Fruit fly (Drosophila melanogaster) whole organism, embryonic: ENCODE measurements around the gene CG7120.

Source experiments
- ATbp ChIP-seq: fragments of 200-800 bp; sonication (Bioruptor generic); optimal IDR thresholded peaks from 2 replicates; lab custom pipeline; 2017; ENCODE audit warnings: missing biosample characterization, mild to moderate bottlenecking, missing genetic modification characterization, missing genetic modification reagents
- B-H2 ChIP-seq: fragments of 200-800 bp; sonication (Bioruptor generic); optimal IDR thresholded peaks from 2 replicates; lab custom pipeline; 2018; ENCODE audit warnings: missing biosample characterization, mild to moderate bottlenecking, missing genetic modification characterization
- CG13287 ChIP-seq: fragments of 200-800 bp; sonication (Bioruptor generic); IDR thresholded peaks from 2 replicates; pipeline ENCODE4 v1.3.6; 2022; ENCODE audit warnings: missing biosample characterization, missing genetic modification characterization; ENCODE audit not compliant: partially characterized antibody
- CG14441 ChIP-seq: fragments of 200-800 bp; sonication (Bioruptor generic); IDR thresholded peaks from 2 replicates; pipeline ENCODE4 v1.3.6; 2022; ENCODE audit warnings: missing biosample characterization, missing genetic modification characterization
- CG14860 ChIP-seq: fragments of 200-800 bp; sonication (Bioruptor generic); IDR thresholded peaks from 3 replicates; pipeline ENCODE4 v1.3.6; 2022; ENCODE audit warnings: missing biosample characterization, missing genetic modification characterization; ENCODE audit not compliant: partially characterized antibody
- CG14965 ChIP-seq: fragments of 200-800 bp; sonication (Bioruptor generic); optimal IDR thresholded peaks from 2 replicates; lab custom pipeline; 2016; ENCODE audit warnings: missing biosample characterization, missing genetic modification characterization, borderline replicate concordance
- CG16779 ChIP-seq: fragments of 200-800 bp; sonication (Bioruptor generic); IDR thresholded peaks from 2 replicates; pipeline ENCODE4 v1.3.6; 2022; ENCODE audit warnings: missing biosample characterization, missing genetic modification characterization
- CG34422 ChIP-seq: fragments of 200-800 bp; sonication (Bioruptor generic); IDR thresholded peaks from 3 replicates; pipeline ENCODE4 v1.3.6; 2022; ENCODE audit warnings: missing biosample characterization, missing genetic modification characterization
- CG42726 ChIP-seq: fragments of 200-800 bp; sonication (Bioruptor generic); IDR thresholded peaks from 2 replicates; pipeline ENCODE4 v1.3.6; 2022; ENCODE audit warnings: missing biosample characterization, missing genetic modification characterization; ENCODE audit not compliant: partially characterized antibody
- CG6689 ChIP-seq: fragments of 200-800 bp; sonication (Bioruptor generic); IDR thresholded peaks from 2 replicates; pipeline ENCODE4 v1.3.6; 2022; ENCODE audit warnings: missing biosample characterization, missing genetic modification characterization
- CG6854 ChIP-seq: fragments of 200-800 bp; sonication (Bioruptor generic); optimal IDR thresholded peaks from 3 replicates; lab custom pipeline; 2017; ENCODE audit warnings: missing biosample characterization, mild to moderate bottlenecking, missing genetic modification characterization
- CG8388 ChIP-seq: fragments of 200-800 bp; sonication (Bioruptor generic); optimal IDR thresholded peaks from 2 replicates; lab custom pipeline; 2019; ENCODE audit warnings: missing biosample characterization, mild to moderate bottlenecking, missing genetic modification characterization, moderate library complexity
- CG9215 ChIP-seq: fragments of 200-800 bp; sonication (Bioruptor generic); IDR thresholded peaks from 2 replicates; pipeline ENCODE4 v1.3.6; 2022; ENCODE audit warnings: missing biosample characterization, missing genetic modification characterization
- CTCF ChIP-seq: fragments of 200-800 bp; sonication (Bioruptor generic); optimal IDR thresholded peaks from 2 replicates; lab custom pipeline; 2017; ENCODE audit warnings: missing biosample characterization, mild to moderate bottlenecking, missing genetic modification characterization, moderate library complexity
- E2f2 ChIP-seq: fragments of 200-800 bp; sonication (Bioruptor generic); IDR thresholded peaks from 2 replicates; pipeline ENCODE4 v1.3.6; 2022; ENCODE audit warnings: missing biosample characterization, missing genetic modification characterization
- Ets65A ChIP-seq: fragments of 200-800 bp; sonication (Bioruptor generic); peaks from one replicate; lab custom pipeline; 2016; ENCODE audit warnings: missing biosample characterization, missing genetic modification characterization
- Fer1 ChIP-seq: fragments of 200-800 bp; sonication (Bioruptor generic); optimal IDR thresholded peaks from 2 replicates; lab custom pipeline; 2017; ENCODE audit warnings: missing biosample characterization, mild to moderate bottlenecking, missing genetic modification characterization
- Gsc ChIP-seq: fragments of 200-800 bp; sonication (Bioruptor generic); IDR thresholded peaks from 2 replicates; pipeline ENCODE4 v1.3.6; 2022; ENCODE audit warnings: missing biosample characterization, missing genetic modification characterization
- Hey ChIP-seq: fragments of 200-800 bp; sonication (Bioruptor generic); optimal IDR thresholded peaks from 3 replicates; lab custom pipeline; 2018; ENCODE audit warnings: missing biosample characterization, mild to moderate bottlenecking, missing genetic modification characterization
- HmgZ ChIP-seq: fragments of 200-800 bp; sonication (Bioruptor generic); optimal IDR thresholded peaks from 2 replicates; lab custom pipeline; 2018; ENCODE audit warnings: missing biosample characterization, mild to moderate bottlenecking, missing genetic modification characterization
- Hmx ChIP-seq: fragments of 200-800 bp; sonication (Bioruptor generic); optimal IDR thresholded peaks from 2 replicates; lab custom pipeline; 2016; ENCODE audit warnings: missing biosample characterization, missing genetic modification characterization
- Hr3 ChIP-seq: fragments of 200-800 bp; sonication (Bioruptor generic); optimal IDR thresholded peaks from 3 replicates; lab custom pipeline; 2016; ENCODE audit warnings: missing biosample characterization, missing genetic modification characterization
- Lhr ChIP-seq: fragments of 200-800 bp; sonication (Bioruptor generic); optimal IDR thresholded peaks from 3 replicates; lab custom pipeline; 2017; ENCODE audit warnings: mild to moderate bottlenecking, missing biosample characterization, missing genetic modification reagents, missing genetic modification characterization
- MBD-R2 ChIP-seq: fragments of 200-800 bp; sonication (Bioruptor generic); IDR thresholded peaks from 2 replicates; pipeline ENCODE4 v1.3.6; 2022; ENCODE audit warnings: missing biosample characterization, missing genetic modification characterization
- Med ChIP-seq: fragments of 200-800 bp; sonication (Bioruptor generic); peaks from one replicate; lab custom pipeline; 2016; ENCODE audit warnings: missing biosample characterization, missing genetic modification characterization, mild to moderate bottlenecking, inconsistent platforms, moderate library complexity
- Mrtf ChIP-seq: fragments of 200-800 bp; sonication (Bioruptor generic); IDR thresholded peaks from 3 replicates; pipeline ENCODE4 v1.3.6; 2022; ENCODE audit warnings: missing biosample characterization, missing genetic modification characterization
- NK7.1 ChIP-seq: fragments of 200-800 bp; sonication (Bioruptor generic); optimal IDR thresholded peaks from 3 replicates; lab custom pipeline; 2016; ENCODE audit warnings: missing biosample characterization, missing genetic modification characterization
- Neu2 ChIP-seq: fragments of 200-800 bp; sonication (Bioruptor generic); optimal IDR thresholded peaks from 3 replicates; lab custom pipeline; 2016; ENCODE audit warnings: missing biosample characterization, missing genetic modification characterization, borderline replicate concordance
- Rfx ChIP-seq: fragments of 200-800 bp; sonication (Bioruptor generic); IDR thresholded peaks from 2 replicates; pipeline ENCODE4 v1.3.6; 2022; ENCODE audit warnings: missing biosample characterization, missing genetic modification characterization
- Rx ChIP-seq: fragments of 200-800 bp; sonication (Bioruptor generic); IDR thresholded peaks from 2 replicates; pipeline ENCODE4 v1.3.6; 2022; ENCODE audit warnings: missing biosample characterization, missing genetic modification characterization
- Side ChIP-seq: fragments of 200-800 bp; sonication (Bioruptor generic); optimal IDR thresholded peaks from 2 replicates; lab custom pipeline; 2016; ENCODE audit warnings: missing biosample characterization, missing genetic modification characterization
- Vsx1 ChIP-seq: fragments of 200-800 bp; sonication (Bioruptor generic); optimal IDR thresholded peaks from 2 replicates; lab custom pipeline; 2017; ENCODE audit warnings: missing biosample characterization, mild to moderate bottlenecking, missing genetic modification characterization, missing genetic modification reagents
- ato ChIP-seq: fragments of 200-800 bp; sonication (Bioruptor generic); IDR thresholded peaks from 2 replicates; pipeline ENCODE4 v1.3.6; 2022; ENCODE audit warnings: missing biosample characterization, missing genetic modification characterization; ENCODE audit not compliant: partially characterized antibody
- az2 ChIP-seq: fragments of 200-800 bp; sonication (Bioruptor generic); optimal IDR thresholded peaks from 3 replicates; lab custom pipeline; 2016; ENCODE audit warnings: missing biosample characterization, missing genetic modification characterization
- bbx ChIP-seq: fragments of 200-800 bp; sonication (Bioruptor generic); IDR thresholded peaks from 2 replicates; pipeline ENCODE4 v1.3.6; 2022; ENCODE audit warnings: missing biosample characterization, missing genetic modification characterization; ENCODE audit not compliant: partially characterized antibody
- cg ChIP-seq: fragments of 200-800 bp; sonication (Bioruptor generic); optimal IDR thresholded peaks from 3 replicates; lab custom pipeline; 2019; ENCODE audit warnings: missing biosample characterization, mild to moderate bottlenecking, missing genetic modification characterization, moderate library complexity
- chinmo ChIP-seq: fragments of 200-800 bp; sonication (Bioruptor generic); IDR thresholded peaks from 4 replicates; pipeline ENCODE4 v1.3.6; 2022; ENCODE audit warnings: missing biosample characterization, missing genetic modification characterization; ENCODE audit not compliant: partially characterized antibody
- chm ChIP-seq: fragments of 200-800 bp; sonication (Bioruptor generic); IDR thresholded peaks from 2 replicates; pipeline ENCODE4 v1.3.6; 2022; ENCODE audit warnings: missing biosample characterization, missing genetic modification characterization
- insv ChIP-seq, 2 experiments: fragments of 200-800 bp; sonication (Bioruptor generic); optimal IDR thresholded peaks; 3 replicates each; lab custom pipeline; 2016 to 2018; ENCODE audit warnings: missing biosample characterization in 2 of 2, missing genetic modification characterization in 2 of 2
- nau ChIP-seq: fragments of 200-800 bp; sonication (Bioruptor generic); optimal IDR thresholded peaks from 3 replicates; lab custom pipeline; 2017; ENCODE audit warnings: missing biosample characterization, mild to moderate bottlenecking, missing genetic modification characterization, missing genetic modification reagents
- nerfin-1 ChIP-seq: fragments of 200-800 bp; sonication (Bioruptor generic); optimal IDR thresholded peaks from 3 replicates; lab custom pipeline; 2019; ENCODE audit warnings: missing biosample characterization, mild to moderate bottlenecking, missing genetic modification characterization, moderate library complexity
- nerfin-2 ChIP-seq: fragments of 200-800 bp; sonication (Bioruptor generic); IDR thresholded peaks from 2 replicates; pipeline ENCODE4 v1.3.6; 2022; ENCODE audit warnings: missing biosample characterization, missing genetic modification characterization; ENCODE audit not compliant: partially characterized antibody
- salm ChIP-seq: fragments of 200-800 bp; sonication (Bioruptor generic); optimal IDR thresholded peaks from 2 replicates; lab custom pipeline; 2018; ENCODE audit warnings: missing biosample characterization, mild to moderate bottlenecking, missing genetic modification characterization
- twi ChIP-seq: fragments of 200-800 bp; optimal IDR thresholded peaks from 2 replicates; lab custom pipeline; 2019; ENCODE audit warnings: missing biosample characterization, mild to moderate bottlenecking, missing genetic modification characterization, moderate library complexity
- unpg ChIP-seq: fragments of 200-800 bp; sonication (Bioruptor generic); optimal IDR thresholded peaks from 3 replicates; lab custom pipeline; 2018; ENCODE audit warnings: missing biosample characterization, mild to moderate bottlenecking, missing genetic modification characterization, moderate library complexity
- zfh2 ChIP-seq: fragments of 200-800 bp; sonication (Bioruptor generic); optimal IDR thresholded peaks from 2 replicates; lab custom pipeline; 2016; ENCODE audit warnings: missing biosample characterization, missing genetic modification characterization

CG7120 gene

dm6 chr3L:8394944-8395343, 856 bp upstream of the CG7120 start (continued):
- TF ChIP-seq chm (GFP tag; lab: Robert Waterston, UW) (0 out of 2 replicates have a peak, but pooled peaks have one; percentile 27), CG13287 (GFP tag; lab: Robert Waterston, UW) (peak; percentile 24; the same call in 1 of the 2 replicates), chinmo (GFP tag; lab: Robert Waterston, UW) (peak; percentile 65; the same call in 2 of the 4 replicates), nerfin-2 (GFP tag; lab: Robert Waterston, UW) (peak; percentile 47; the same call in 1 of the 2 replicates), NK7.1 (no peak), ato (GFP tag; lab: Robert Waterston, UW) (0 out of 2 replicates have a peak, but pooled peaks have one; percentile 25), CG6854 (GFP tag; lab: Kevin White, UChicago) (peak; percentile 53), Vsx1 (GFP tag; lab: Kevin White, UChicago) (no peak), CG8388 (GFP tag; lab: Kevin White, UChicago) (no peak), CG42726 (GFP tag; lab: Robert Waterston, UW) (peak; percentile 53; the same call in 1 of the 2 replicates), Rfx (GFP tag; lab: Robert Waterston, UW) (peak; percentile 35; the same call in 1 of the 2 replicates), CTCF (GFP tag; lab: Kevin White, UChicago) (peak; percentile 35), Med (GFP tag; lab: Kevin White, UChicago) (peak; percentile 10), unpg (GFP tag; lab: Kevin White, UChicago) (no peak), Side (GFP tag; lab: Kevin White, UChicago) (no peak), Ets65A (GFP tag; lab: Kevin White, UChicago) (peak; percentile 72), MBD-R2 (GFP tag; lab: Robert Waterston, UW) (peak; percentile 40; the same call in 1 of the 2 replicates), HmgZ (tag; lab: Kevin White, UChicago) (peak; percentile 12), bbx (peak; percentile 46; the same call in 1 of the 2 replicates), CG14860 (GFP tag; lab: Robert Waterston, UW) (peak; percentile 55; the same call in 2 of the 3 replicates)
- TF ChIP-seq, all 482 proteins: peak for 42

- peak; percentile 65 for TF ChIP-seq cg
- TF ChIP-seq CG9215 (GFP tag; lab: Robert Waterston, UW) = no peak
- peak; percentile 36 for TF ChIP-seq twi (tag; lab: Kevin White, UChicago)
- TF ChIP-seq nerfin-1 = peak; percentile 40
- TF ChIP-seq, all 482 proteins: peak for 3
Observed at dm6 chr3L:8396187-8396586, 387 bp downstream of the CG7120 start.

- no peak for TF ChIP-seq CG14965 (GFP tag; lab: Kevin White, UChicago)
- TF ChIP-seq CG14441 (GFP tag; lab: Robert Waterston, UW) = peak; percentile 68
- TF ChIP-seq insv (GFP tag; optimal IDR thresholded peaks at IDR 0.05; lab: Kevin White, UChicago) = no peak
- no peak for TF ChIP-seq salm (tag; lab: Kevin White, UChicago)
- 0 out of 3 replicates have a peak, but pooled peaks have one; percentile 9 for TF ChIP-seq CG34422
- TF ChIP-seq Hmx (GFP tag; lab: Kevin White, UChicago) = no peak
- no peak for TF ChIP-seq Mrtf (GFP tag; lab: Robert Waterston, UW)
- TF ChIP-seq Hey (tag; lab: Kevin White, UChicago) = no peak
- no peak for TF ChIP-seq Lhr
- TF ChIP-seq CG16779 = no peak
- peak; percentile 45; the same call in 1 of the 2 replicates for TF ChIP-seq CG6689
- peak; percentile 14 for TF ChIP-seq Hr3 (GFP tag; lab: Kevin White, UChicago)
- TF ChIP-seq Gsc = no peak
- peak; percentile 29 for TF ChIP-seq zfh2 (GFP tag; lab: Kevin White, UChicago)
- TF ChIP-seq Neu2 = no peak
- no peak for TF ChIP-seq nau (GFP tag; lab: Kevin White, UChicago)
- peak; percentile 33 for TF ChIP-seq az2 (GFP tag; lab: Kevin White, UChicago)
- TF ChIP-seq E2f2 (GFP tag; lab: Robert Waterston, UW) = 0 out of 2 replicates have a peak, but pooled peaks have one; percentile 7
- TF ChIP-seq ATbp (GFP tag; lab: Kevin White, UChicago) = peak; percentile 19
- TF ChIP-seq Fer1 = no peak
- no peak for TF ChIP-seq Rx (GFP tag; lab: Robert Waterston, UW)
- no peak for TF ChIP-seq B-H2 (GFP tag; lab: Kevin White, UChicago)
Observed at dm6 chr3L:8398763-8399445, 3.1 kb downstream of the CG7120 start.
